Worm (Caenorhabditis elegans): ENCODE results near the gene C10A4.9.

DNA sequence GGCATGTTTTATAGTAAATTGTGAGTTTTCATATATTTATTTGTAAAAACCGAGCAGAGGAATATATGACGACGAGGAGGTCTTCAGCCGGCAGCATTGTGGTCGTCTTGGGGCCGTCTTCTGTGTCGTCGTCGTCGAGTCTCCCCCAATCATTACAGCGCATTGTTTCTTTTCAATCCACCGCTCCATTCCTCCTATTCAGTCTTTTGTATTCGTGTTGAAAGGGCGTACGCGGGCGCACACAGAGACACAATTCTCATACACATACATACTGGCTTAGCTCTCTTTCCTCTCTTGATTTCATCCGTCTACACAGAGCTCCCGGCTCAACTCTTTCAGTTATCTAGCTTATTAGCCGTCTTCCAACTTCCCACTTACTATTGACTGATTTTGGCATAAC lies 43.0 kb downstream of the C10A4.9 start, which contains the start of gene sox-2:
- TF ChIP-seq nfya-1 (tag; optimal IDR thresholded peaks at IDR 0.05) (no peak), ceh-14 (tag; optimal IDR thresholded peaks at IDR 0.05) (no peak), unc-55 (GFP tag; optimal IDR thresholded peaks at IDR 0.05) (no peak), madf-2 (tag; optimal IDR thresholded peaks at IDR 0.05) (no peak), pqm-1 (tag; optimal IDR thresholded peaks at IDR 0.05) (no peak), nhr-11 (tag; optimal IDR thresholded peaks at IDR 0.05) (no peak), fkh-10 (GFP tag; optimal IDR thresholded peaks at IDR 0.05) (no peak), unc-86 (tag; optimal IDR thresholded peaks at IDR 0.05) (no peak), pag-3 (tag; optimal IDR thresholded peaks at IDR 0.05; ENCODE audit: borderline replicate concordance) (no peak), pat-9 (tag; optimal IDR thresholded peaks at IDR 0.05) (no peak), elt-2 (tag; optimal IDR thresholded peaks at IDR 0.05) (no peak), ceh-9 (tag; optimal IDR thresholded peaks at IDR 0.05) (no peak), hlh-30 (tag; optimal IDR thresholded peaks at IDR 0.05; ENCODE audit: insufficient read depth) (no peak)
